Fruit fly (Drosophila melanogaster) whole organism, embryonic: ENCODE data around the gene Kap3.

Experiments used
- ATbp ChIP-seq: fragments of 200-800 bp; sonication (Bioruptor generic); optimal IDR thresholded peaks from 2 replicates; lab custom pipeline; 2017; ENCODE audit warnings: missing biosample characterization, mild to moderate bottlenecking, missing genetic modification characterization, missing genetic modification reagents
- Atf-2 ChIP-seq: fragments of 200-800 bp; sonication (Bioruptor generic); optimal IDR thresholded peaks from 2 replicates; lab custom pipeline; 2016; ENCODE audit warnings: missing biosample characterization, missing genetic modification characterization
- B-H1 ChIP-seq: fragments of 200-800 bp; sonication (Bioruptor generic); IDR thresholded peaks from 3 replicates; pipeline ENCODE4 v1.3.6; 2022; ENCODE audit warnings: missing biosample characterization, missing genetic modification characterization
- CG10274 ChIP-seq: fragments of 200-800 bp; sonication (Bioruptor generic); optimal IDR thresholded peaks from 3 replicates; lab custom pipeline; 2017; ENCODE audit warnings: missing biosample characterization, mild to moderate bottlenecking, missing genetic modification characterization
- CG10366 ChIP-seq: fragments of 200-800 bp; sonication (Bioruptor generic); IDR thresholded peaks from 2 replicates; pipeline ENCODE4 v1.3.6; 2022; ENCODE audit warnings: missing biosample characterization, missing genetic modification characterization
- CG10462 ChIP-seq: fragments of 200-800 bp; sonication (Bioruptor generic); optimal IDR thresholded peaks from 2 replicates; lab custom pipeline; 2016; ENCODE audit warnings: missing biosample characterization, missing genetic modification characterization
- CG10565 ChIP-seq: fragments of 200-800 bp; sonication (Bioruptor generic); optimal IDR thresholded peaks from 3 replicates; lab custom pipeline; 2016; ENCODE audit warnings: missing biosample characterization, mild to moderate bottlenecking, missing genetic modification characterization
- CG11247 ChIP-seq: fragments of 200-800 bp; sonication (Bioruptor generic); IDR thresholded peaks from 2 replicates; pipeline ENCODE4 v1.3.6; 2022; ENCODE audit warnings: missing biosample characterization, missing genetic modification characterization
- CG11398 ChIP-seq: fragments of 200-800 bp; sonication (Bioruptor generic); optimal IDR thresholded peaks from 2 replicates; lab custom pipeline; 2016; ENCODE audit warnings: missing biosample characterization, missing genetic modification characterization
- CG11696 ChIP-seq: fragments of 200-800 bp; sonication (Bioruptor generic); IDR thresholded peaks from 2 replicates; pipeline ENCODE4 v1.3.6; 2022; ENCODE audit warnings: missing biosample characterization, missing genetic modification characterization
- CG11723 ChIP-seq: fragments of 200-800 bp; sonication (Bioruptor generic); optimal IDR thresholded peaks from 2 replicates; lab custom pipeline; 2017; ENCODE audit warnings: missing biosample characterization, mild to moderate bottlenecking, missing genetic modification characterization
- CG12769 ChIP-seq: fragments of 200-800 bp; sonication (Bioruptor generic); optimal IDR thresholded peaks from 2 replicates; lab custom pipeline; 2019; ENCODE audit warnings: missing biosample characterization, mild to moderate bottlenecking, missing genetic modification characterization, moderate library complexity
- CG14014 ChIP-seq: fragments of 200-800 bp; sonication (Bioruptor generic); IDR thresholded peaks from 2 replicates; pipeline ENCODE4 v1.3.6; 2022; ENCODE audit warnings: missing biosample characterization, missing genetic modification characterization
- CG14860 ChIP-seq: fragments of 200-800 bp; sonication (Bioruptor generic); IDR thresholded peaks from 3 replicates; pipeline ENCODE4 v1.3.6; 2022; ENCODE audit warnings: missing biosample characterization, missing genetic modification characterization; ENCODE audit not compliant: partially characterized antibody
- CG17186 ChIP-seq: fragments of 200-800 bp; sonication (Bioruptor generic); optimal IDR thresholded peaks from 3 replicates; lab custom pipeline; 2017; ENCODE audit warnings: missing biosample characterization, missing genetic modification reagents, missing genetic modification characterization
- CG17359 ChIP-seq: fragments of 200-800 bp; sonication (Bioruptor generic); optimal IDR thresholded peaks from 3 replicates; lab custom pipeline; 2018; ENCODE audit warnings: missing biosample characterization, mild to moderate bottlenecking, missing genetic modification characterization, moderate library complexity
- CG17912 ChIP-seq: fragments of 200-800 bp; sonication (Bioruptor generic); optimal IDR thresholded peaks from 2 replicates; lab custom pipeline; 2018; ENCODE audit warnings: missing biosample characterization, mild to moderate bottlenecking, missing genetic modification characterization
- CG2129 ChIP-seq: fragments of 200-800 bp; sonication (Bioruptor generic); IDR thresholded peaks from 2 replicates; pipeline ENCODE4 v1.3.6; 2022; ENCODE audit warnings: missing biosample characterization, missing genetic modification characterization; ENCODE audit not compliant: partially characterized antibody
- CG4328 ChIP-seq: fragments of 200-800 bp; sonication (Bioruptor generic); optimal IDR thresholded peaks from 3 replicates; lab custom pipeline; 2017; ENCODE audit warnings: missing biosample characterization, missing genetic modification reagents, missing genetic modification characterization
- CG6854 ChIP-seq: fragments of 200-800 bp; sonication (Bioruptor generic); optimal IDR thresholded peaks from 3 replicates; lab custom pipeline; 2017; ENCODE audit warnings: missing biosample characterization, mild to moderate bottlenecking, missing genetic modification characterization
- CG7357 ChIP-seq: fragments of 200-800 bp; sonication (Bioruptor generic); IDR thresholded peaks from 3 replicates; pipeline ENCODE4 v1.3.6; 2022; ENCODE audit warnings: missing biosample characterization, missing genetic modification characterization
- CG8924 ChIP-seq: fragments of 200-800 bp; optimal IDR thresholded peaks from 3 replicates; lab custom pipeline; 2019; ENCODE audit warnings: missing biosample characterization, mild to moderate bottlenecking, missing genetic modification characterization, moderate library complexity
- CG9437 ChIP-seq: fragments of 200-800 bp; sonication (Bioruptor generic); optimal IDR thresholded peaks from 2 replicates; lab custom pipeline; 2018; ENCODE audit warnings: missing biosample characterization, mild to moderate bottlenecking, missing genetic modification characterization
- CG9727 ChIP-seq: fragments of 200-800 bp; sonication (Bioruptor generic); optimal IDR thresholded peaks from 3 replicates; lab custom pipeline; 2017; ENCODE audit warnings: missing biosample characterization, mild to moderate bottlenecking, missing genetic modification characterization
- CG9876 ChIP-seq: fragments of 200-800 bp; sonication (Bioruptor generic); optimal IDR thresholded peaks from 2 replicates; lab custom pipeline; 2016; ENCODE audit warnings: missing biosample characterization, missing genetic modification characterization
- CrebB ChIP-seq: fragments of 200-800 bp; sonication (Bioruptor generic); optimal IDR thresholded peaks from 3 replicates; lab custom pipeline; 2018; ENCODE audit warnings: missing biosample characterization, mild to moderate bottlenecking, missing genetic modification characterization
- Dll ChIP-seq: fragments of 200-800 bp; sonication (Bioruptor generic); IDR thresholded peaks from 4 replicates; pipeline ENCODE4 v1.3.6; 2022; ENCODE audit warnings: missing biosample characterization, missing genetic modification characterization; ENCODE audit not compliant: partially characterized antibody
- GATAe ChIP-seq: fragments of 200-800 bp; sonication (Bioruptor generic); conservative IDR thresholded peaks from 2 replicates; pipeline ENCODE4 v1.3.6; 2022; ENCODE audit warnings: missing biosample characterization, missing genetic modification characterization
- HLH4C ChIP-seq: fragments of 200-800 bp; sonication (Bioruptor generic); IDR thresholded peaks from 3 replicates; pipeline ENCODE4 v1.3.6; 2022; ENCODE audit warnings: missing biosample characterization, missing genetic modification characterization; ENCODE audit not compliant: partially characterized antibody
- Hand ChIP-seq: fragments of 200-800 bp; sonication (Bioruptor generic); optimal IDR thresholded peaks from 2 replicates; lab custom pipeline; 2017; ENCODE audit warnings: mild to moderate bottlenecking, missing biosample characterization, missing genetic modification reagents, missing genetic modification characterization
- MESR4 ChIP-seq: fragments of 200-800 bp; sonication (Bioruptor generic); optimal IDR thresholded peaks from 2 replicates; lab custom pipeline; 2018; ENCODE audit warnings: missing biosample characterization, mild to moderate bottlenecking, missing genetic modification characterization, moderate library complexity
- NC2β ChIP-seq: fragments of 200-800 bp; sonication (Bioruptor generic); optimal IDR thresholded peaks from 2 replicates; lab custom pipeline; 2016; ENCODE audit warnings: missing biosample characterization, missing genetic modification characterization
- NfI ChIP-seq: fragments of 200-800 bp; sonication (Bioruptor generic); optimal IDR thresholded peaks from 3 replicates; lab custom pipeline; 2018; ENCODE audit warnings: missing biosample characterization, mild to moderate bottlenecking, missing genetic modification characterization, moderate library complexity
- Six4 ChIP-seq: fragments of 200-800 bp; sonication (Bioruptor generic); optimal IDR thresholded peaks from 2 replicates; lab custom pipeline; 2016; ENCODE audit warnings: missing biosample characterization, missing genetic modification characterization
- Taf1 ChIP-seq: fragments of 200-800 bp; sonication (Bioruptor generic); IDR thresholded peaks from 2 replicates; pipeline ENCODE4 v1.3.6; 2022; ENCODE audit warnings: missing biosample characterization, missing genetic modification characterization
- ewg ChIP-seq: fragments of 200-800 bp; sonication (Bioruptor generic); optimal IDR thresholded peaks from 3 replicates; lab custom pipeline; 2017; ENCODE audit warnings: mild to moderate bottlenecking, missing biosample characterization, missing genetic modification reagents, missing genetic modification characterization
- gcm ChIP-seq: fragments of 200-800 bp; sonication (Bioruptor generic); optimal IDR thresholded peaks from 2 replicates; lab custom pipeline; 2019; ENCODE audit warnings: missing biosample characterization, mild to moderate bottlenecking, missing genetic modification characterization, moderate library complexity
- grn ChIP-seq: fragments of 200-800 bp; sonication (Bioruptor generic); optimal IDR thresholded peaks from 3 replicates; lab custom pipeline; 2017; ENCODE audit warnings: missing biosample characterization, missing genetic modification characterization
- gsb-n ChIP-seq: fragments of 200-800 bp; sonication (Bioruptor generic); optimal IDR thresholded peaks from 3 replicates; lab custom pipeline; 2018; ENCODE audit warnings: missing biosample characterization, mild to moderate bottlenecking, missing genetic modification characterization
- her ChIP-seq: fragments of 200-800 bp; sonication (Bioruptor generic); optimal IDR thresholded peaks from 2 replicates; lab custom pipeline; 2016; ENCODE audit warnings: missing biosample characterization, missing genetic modification characterization
- jigr1 ChIP-seq: fragments of 200-800 bp; sonication (Bioruptor generic); IDR thresholded peaks from 3 replicates; pipeline ENCODE4 v1.3.6; 2022; ENCODE audit warnings: missing biosample characterization, missing genetic modification characterization
- lbe ChIP-seq: fragments of 200-800 bp; sonication (Bioruptor generic); optimal IDR thresholded peaks from 2 replicates; lab custom pipeline; 2016; ENCODE audit warnings: missing biosample characterization, mild to moderate bottlenecking, missing genetic modification characterization
- maf-S ChIP-seq: fragments of 200-800 bp; sonication (Bioruptor generic); optimal IDR thresholded peaks from 2 replicates; lab custom pipeline; 2016; ENCODE audit warnings: missing biosample characterization, missing genetic modification characterization
- nerfin-1 ChIP-seq: fragments of 200-800 bp; sonication (Bioruptor generic); optimal IDR thresholded peaks from 3 replicates; lab custom pipeline; 2019; ENCODE audit warnings: missing biosample characterization, mild to moderate bottlenecking, missing genetic modification characterization, moderate library complexity
- salm ChIP-seq: fragments of 200-800 bp; sonication (Bioruptor generic); optimal IDR thresholded peaks from 2 replicates; lab custom pipeline; 2018; ENCODE audit warnings: missing biosample characterization, mild to moderate bottlenecking, missing genetic modification characterization
- schlank ChIP-seq: fragments of 200-800 bp; sonication (Bioruptor generic); optimal IDR thresholded peaks from 2 replicates; lab custom pipeline; 2018; ENCODE audit warnings: missing biosample characterization, mild to moderate bottlenecking, missing genetic modification characterization
- tgo ChIP-seq: fragments of 200-800 bp; sonication (Bioruptor generic); IDR thresholded peaks from 3 replicates; pipeline ENCODE4 v1.3.6; 2022; ENCODE audit warnings: missing biosample characterization, missing genetic modification characterization
- vvl ChIP-seq: fragments of 200-800 bp; sonication (Bioruptor generic); IDR thresholded peaks from 2 replicates; pipeline ENCODE4 v1.3.6; 2022; ENCODE audit warnings: missing biosample characterization, missing genetic modification characterization
- wek ChIP-seq: fragments of 200-800 bp; sonication (Bioruptor generic); optimal IDR thresholded peaks from 3 replicates; lab custom pipeline; 2018; ENCODE audit warnings: missing biosample characterization, mild to moderate bottlenecking, missing genetic modification characterization, moderate library complexity
- zf30C ChIP-seq: fragments of 200-800 bp; sonication (Bioruptor generic); optimal IDR thresholded peaks from 3 replicates; lab custom pipeline; 2018; ENCODE audit warnings: missing biosample characterization, mild to moderate bottlenecking, missing genetic modification characterization

The Kap3 gene

DNA sequence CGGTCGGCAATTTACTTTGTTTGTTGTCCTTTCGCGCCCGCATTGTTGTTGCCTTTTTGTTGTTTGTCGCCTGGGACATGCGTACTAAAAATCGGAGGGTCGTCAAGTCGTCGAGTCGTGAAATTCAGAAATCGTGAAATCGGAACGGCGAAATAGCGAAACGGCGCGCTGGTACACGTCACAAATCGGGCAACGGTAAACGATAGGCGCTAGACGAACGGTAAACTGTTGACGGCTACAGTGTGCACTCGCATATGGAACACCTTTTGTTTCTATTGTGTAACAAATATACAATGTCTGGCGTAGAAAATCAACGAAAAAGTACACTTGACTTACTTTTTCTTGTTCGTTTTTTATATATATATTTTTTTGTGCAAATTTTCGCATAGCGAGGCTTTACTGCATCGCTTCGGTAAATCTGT lies 44.1 kb upstream of the Kap3 start:
- TF ChIP-seq Dll (GFP tag; lab: Robert Waterston, UW) (no peak), CG9727 (GFP tag; lab: Kevin White, UChicago) (peak; percentile 61), CG9437 (no peak), ewg (GFP tag; lab: Kevin White, UChicago) (peak; percentile 81), lbe (GFP tag; lab: Kevin White, UChicago) (no peak), CG17912 (GFP tag; lab: Kevin White, UChicago) (no peak), Six4 (GFP tag; lab: Kevin White, UChicago) (no peak), CG10565 (GFP tag; lab: Kevin White, UChicago) (no peak), CG11723 (GFP tag; lab: Kevin White, UChicago) (no peak), GATAe (GFP tag; lab: Robert Waterston, UW) (0 out of 2 replicates have a peak, but pooled peaks have one; percentile 21), maf-S (peak; percentile 40), MESR4 (GFP tag; lab: Kevin White, UChicago) (no peak), Taf1 (GFP tag; lab: Robert Waterston, UW) (peak; percentile 84), HLH4C (GFP tag; lab: Robert Waterston, UW) (no peak), salm (tag; lab: Kevin White, UChicago) (no peak), Atf-2 (GFP tag; lab: Kevin White, UChicago) (peak; percentile 22), CG10462 (GFP tag; lab: Kevin White, UChicago) (no peak), CG2129 (GFP tag; lab: Robert Waterston, UW) (no peak), NfI (GFP tag; lab: Kevin White, UChicago) (peak; percentile 69), CG14860 (GFP tag; lab: Robert Waterston, UW) (no peak), grn (no peak), gcm (no peak), CG11398 (GFP tag; lab: Kevin White, UChicago) (no peak), vvl (GFP tag; lab: Robert Waterston, UW) (peak; percentile 83), tgo (GFP tag; lab: Robert Waterston, UW) (peak; percentile 79), CG9876 (GFP tag; lab: Kevin White, UChicago) (no peak), CG11696 (GFP tag; lab: Robert Waterston, UW) (peak; percentile 34; the same call in 1 of the 2 replicates), wek (GFP tag; lab: Kevin White, UChicago) (no peak), CG11247 (GFP tag; lab: Robert Waterston, UW) (peak; percentile 81), CG8924 (tag; lab: Kevin White, UChicago) (peak; percentile 61), gsb-n (tag; lab: Kevin White, UChicago) (no peak), B-H1 (GFP tag; lab: Robert Waterston, UW) (peak; percentile 62), CG6854 (peak; percentile 58), CG12769 (tag; lab: Kevin White, UChicago) (no peak), jigr1 (GFP tag; lab: Robert Waterston, UW) (peak; percentile 46; the same call in 1 of the 3 replicates), ATbp (peak; percentile 53), CrebB (tag; lab: Kevin White, UChicago) (peak; percentile 29), nerfin-1 (tag; lab: Kevin White, UChicago) (no peak), her (GFP tag; lab: Kevin White, UChicago) (no peak), CG17359 (tag; lab: Kevin White, UChicago) (peak; percentile 69), NC2β (no peak), CG14014 (GFP tag; lab: Robert Waterston, UW) (peak; percentile 90), CG4328 (GFP tag; lab: Kevin White, UChicago) (peak; percentile 33), CG17186 (no peak), CG10274 (GFP tag; lab: Kevin White, UChicago) (peak; percentile 21), CG10366 (GFP tag; lab: Robert Waterston, UW) (peak; percentile 77), CG7357 (GFP tag; lab: Robert Waterston, UW) (peak; percentile 42; the same call in 1 of the 3 replicates), schlank (peak; percentile 52), Hand (peak; percentile 77), zf30C (GFP tag; lab: Kevin White, UChicago) (no peak)
